Worm (Caenorhabditis elegans): ENCODE measurements around the gene Y51H7C.7.

DNA sequence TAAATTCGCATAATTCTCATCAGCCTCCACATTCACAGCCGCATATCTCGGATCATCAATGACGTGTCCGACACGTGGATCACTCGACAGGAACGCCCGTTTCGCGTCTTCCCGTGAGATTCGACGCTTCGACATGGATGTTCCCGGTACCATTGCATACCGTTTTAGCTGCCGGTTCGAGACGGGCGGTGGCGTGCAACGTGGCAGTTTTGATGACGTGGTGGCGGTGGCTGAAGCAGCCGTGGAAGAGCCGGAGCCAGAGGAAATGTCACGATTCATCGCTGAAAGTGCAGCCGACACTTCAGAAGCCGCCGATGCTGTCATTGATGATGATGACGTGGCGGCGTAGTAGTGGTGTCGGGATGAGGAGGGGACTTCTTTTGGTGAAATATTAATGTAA, 30.8 kb upstream of the Y51H7C.7 start:
- TF ChIP-seq snpc-4 (tag; optimal IDR thresholded peaks at IDR 0.05) (no peak), drap-1 (GFP tag; optimal IDR thresholded peaks at IDR 0.05) (no peak)

Measured in whole organism, mixed stage, embryonic.